Fruit fly (Drosophila melanogaster): ENCODE data around the gene CG31523.
A peak's percentile ranks its signal among the peaks of the same experiment; 100 is the strongest.

Gene CG31523

dm6 chr3R:4453213-4453956 lies 25.6 kb downstream of the CG31523 start (continued):
- no peak for TF ChIP-seq mld (GFP tag; IDR thresholded peaks at IDR 0.05; ENCODE audit: partially characterized antibody)
- 0 out of 2 replicates have a peak, but pooled peaks have one; percentile 28 for TF ChIP-seq NFAT (GFP tag; IDR thresholded peaks at IDR 0.05)
- TF ChIP-seq CG3281 (GFP tag; optimal IDR thresholded peaks at IDR 0.05) = no peak
- TF ChIP-seq CG4404 (GFP tag; IDR thresholded peaks at IDR 0.05) = no peak
- TF ChIP-seq CG18599 (GFP tag; optimal IDR thresholded peaks at IDR 0.05) = peak; percentile 57
- no peak for TF ChIP-seq bcd (GFP tag; optimal IDR thresholded peaks at IDR 0.05)
- TF ChIP-seq Spps (tag; optimal IDR thresholded peaks at IDR 0.05) = no peak
- TF ChIP-seq dpn (GFP tag; optimal IDR thresholded peaks at IDR 0.05) = no peak
- TF ChIP-seq Chrac-16 (GFP tag; optimal IDR thresholded peaks at IDR 0.05) = no peak
- TF ChIP-seq Hmx (GFP tag; optimal IDR thresholded peaks at IDR 0.05) = no peak
- TF ChIP-seq Scr (GFP tag; IDR thresholded peaks at IDR 0.05; ENCODE audit: partially characterized antibody) = 0 out of 2 replicates have a peak, but pooled peaks have one; percentile 47
- TF ChIP-seq CoRest (tag; optimal IDR thresholded peaks at IDR 0.05) = no peak
- no peak for TF ChIP-seq ATbp (GFP tag; optimal IDR thresholded peaks at IDR 0.05)
- no peak for TF ChIP-seq pan (optimal IDR thresholded peaks at IDR 0.05)
- no peak for TF ChIP-seq pan (GFP tag; optimal IDR thresholded peaks at IDR 0.05 in 1 of 2, IDR thresholded peaks at IDR 0.05 in 1 of 2)
- TF ChIP-seq CG4820 (GFP tag; optimal IDR thresholded peaks at IDR 0.05) = no peak
- peak; percentile 1 for TF ChIP-seq Hey (tag; optimal IDR thresholded peaks at IDR 0.05)
- TF ChIP-seq CG4360 (GFP tag; IDR thresholded peaks at IDR 0.05) = peak; percentile 52; the same call in 1 of the 2 replicates
- no peak for TF ChIP-seq Xbp1 (GFP tag; optimal IDR thresholded peaks at IDR 0.05)
- no peak for TF ChIP-seq CG8089 (GFP tag; optimal IDR thresholded peaks at IDR 0.05)
- TF ChIP-seq chif (GFP tag; optimal IDR thresholded peaks at IDR 0.05) = no peak
- no peak for TF ChIP-seq CG15073 (GFP tag; optimal IDR thresholded peaks at IDR 0.05)
- no peak for TF ChIP-seq jigr1 (GFP tag; IDR thresholded peaks at IDR 0.05)
- peak; percentile 70 for TF ChIP-seq CG10543 (GFP tag; optimal IDR thresholded peaks at IDR 0.05)
- TF ChIP-seq Tbp (GFP tag; optimal IDR thresholded peaks at IDR 0.05) = no peak
- TF ChIP-seq dmrt11E (tag; optimal IDR thresholded peaks at IDR 0.05) = no peak
- no peak for TF ChIP-seq CG7928 (GFP tag; optimal IDR thresholded peaks at IDR 0.05)
- TF ChIP-seq CG12155 (GFP tag; optimal IDR thresholded peaks at IDR 0.05) = no peak
- no peak for TF ChIP-seq CG18476 (GFP tag; optimal IDR thresholded peaks at IDR 0.05)
- TF ChIP-seq odd (GFP tag; optimal IDR thresholded peaks at IDR 0.05) = no peak
- TF ChIP-seq CG2712 (tag; optimal IDR thresholded peaks at IDR 0.05) = peak; percentile 27
- TF ChIP-seq maf-S (GFP tag; optimal IDR thresholded peaks at IDR 0.05) = no peak
- TF ChIP-seq gt (GFP tag; IDR thresholded peaks at IDR 0.05) = peak; percentile 21; the same call in 1 of the 2 replicates
- TF ChIP-seq pnt (GFP tag; optimal IDR thresholded peaks at IDR 0.05) = no peak
- peak; percentile 36; the same call in 1 of the 3 replicates for TF ChIP-seq CG6791 (GFP tag; IDR thresholded peaks at IDR 0.05; ENCODE audit: partially characterized antibody)
- no peak for TF ChIP-seq eve (GFP tag; optimal IDR thresholded peaks at IDR 0.05)
- TF ChIP-seq fru (optimal IDR thresholded peaks at IDR 0.05) = no peak
- peak; percentile 7 for TF ChIP-seq chn (GFP tag; optimal IDR thresholded peaks at IDR 0.05)
- TF ChIP-seq Hmr (GFP tag; optimal IDR thresholded peaks at IDR 0.05) = no peak
- TF ChIP-seq CG12391 (tag; optimal IDR thresholded peaks at IDR 0.05) = no peak
- no peak for TF ChIP-seq B-H2 (GFP tag; optimal IDR thresholded peaks at IDR 0.05)
- TF ChIP-seq CG8359 (GFP tag; optimal IDR thresholded peaks at IDR 0.05; ENCODE audit: borderline replicate concordance) = no peak
- no peak for TF ChIP-seq tx (GFP tag; optimal IDR thresholded peaks at IDR 0.05)
- TF ChIP-seq cwo (GFP tag; optimal IDR thresholded peaks at IDR 0.05) = peak; percentile 15
- no peak for TF ChIP-seq Sin3A (optimal IDR thresholded peaks at IDR 0.05)
- TF ChIP-seq ase (GFP tag; IDR thresholded peaks at IDR 0.05) = no peak
- peak; percentile 52; the same call in 1 of the 2 replicates for TF ChIP-seq chm (GFP tag; IDR thresholded peaks at IDR 0.05)
- peak; percentile 33 for TF ChIP-seq CG2116 (GFP tag; optimal IDR thresholded peaks at IDR 0.05)
- no peak for TF ChIP-seq Stat92E (GFP tag; optimal IDR thresholded peaks at IDR 0.05)
- no peak for TF ChIP-seq Poxn (GFP tag; IDR thresholded peaks at IDR 0.05)
